Fruit fly (Drosophila melanogaster) whole organism, embryonic: ENCODE measurements around the gene CG46310.
A peak's percentile ranks its signal among the peaks of the same experiment; 100 is the strongest.

Source experiments
- Atf3 ChIP-seq: fragments of 200-800 bp; sonication (Bioruptor generic); optimal IDR thresholded peaks from 3 replicates; lab custom pipeline; 2016; ENCODE audit warnings: missing biosample characterization, missing genetic modification characterization
- Awh ChIP-seq: fragments of 200-800 bp; sonication (Bioruptor generic); IDR thresholded peaks from 2 replicates; pipeline ENCODE4, ENCODE4 v1.3.6; 2022; ENCODE audit warnings: missing biosample characterization, missing genetic modification characterization
- Blimp-1 ChIP-seq: fragments of 200-800 bp; sonication (Bioruptor generic); optimal IDR thresholded peaks from 3 replicates; lab custom pipeline; 2018; ENCODE audit warnings: missing biosample characterization, missing genetic modification characterization, mild to moderate bottlenecking, moderate library complexity, missing genetic modification reagents
- BtbVII ChIP-seq: fragments of 200-800 bp; sonication (Bioruptor generic); optimal IDR thresholded peaks from 3 replicates; lab custom pipeline; 2017; ENCODE audit warnings: missing biosample characterization, mild to moderate bottlenecking, missing genetic modification characterization
- CG10462 ChIP-seq: fragments of 200-800 bp; sonication (Bioruptor generic); optimal IDR thresholded peaks from 2 replicates; lab custom pipeline; 2016; ENCODE audit warnings: missing biosample characterization, missing genetic modification characterization
- CG11723 ChIP-seq: fragments of 200-800 bp; sonication (Bioruptor generic); optimal IDR thresholded peaks from 2 replicates; lab custom pipeline; 2017; ENCODE audit warnings: missing biosample characterization, mild to moderate bottlenecking, missing genetic modification characterization
- CG12299 ChIP-seq: fragments of 200-800 bp; sonication (Bioruptor generic); optimal IDR thresholded peaks from 2 replicates; lab custom pipeline; 2018; ENCODE audit warnings: missing biosample characterization, mild to moderate bottlenecking, missing genetic modification characterization
- CG12391 ChIP-seq: fragments of 200-800 bp; sonication (Bioruptor generic); optimal IDR thresholded peaks from 3 replicates; lab custom pipeline; 2018; ENCODE audit warnings: missing biosample characterization, mild to moderate bottlenecking, missing genetic modification characterization, moderate library complexity
- CG17385 ChIP-seq: fragments of 200-800 bp; sonication (Bioruptor generic); optimal IDR thresholded peaks from 3 replicates; lab custom pipeline; 2018; ENCODE audit warnings: missing biosample characterization, mild to moderate bottlenecking, missing genetic modification characterization
- CG1832 ChIP-seq: fragments of 200-800 bp; sonication (Bioruptor generic); optimal IDR thresholded peaks from 2 replicates; lab custom pipeline; 2017; ENCODE audit warnings: missing biosample characterization, mild to moderate bottlenecking, missing genetic modification characterization, inconsistent platforms
- CG32767 ChIP-seq: fragments of 200-800 bp; sonication (Bioruptor generic); IDR thresholded peaks from 2 replicates; pipeline ENCODE4 v1.3.6; 2022; ENCODE audit warnings: missing biosample characterization, missing genetic modification characterization
- CG4360 ChIP-seq: fragments of 200-800 bp; sonication (Bioruptor generic); IDR thresholded peaks from 2 replicates; pipeline ENCODE4 v1.3.6; 2022; ENCODE audit warnings: missing biosample characterization, missing genetic modification characterization
- CG6683 ChIP-seq: fragments of 200-800 bp; sonication (Bioruptor generic); optimal IDR thresholded peaks from 2 replicates; lab custom pipeline; 2017; ENCODE audit warnings: missing biosample characterization, mild to moderate bottlenecking, missing genetic modification characterization, missing genetic modification reagents
- CG6689 ChIP-seq: fragments of 200-800 bp; sonication (Bioruptor generic); IDR thresholded peaks from 2 replicates; pipeline ENCODE4 v1.3.6; 2022; ENCODE audit warnings: missing biosample characterization, missing genetic modification characterization
- CG9932 ChIP-seq: fragments of 200-800 bp; sonication (Bioruptor generic); IDR thresholded peaks from 2 replicates; pipeline ENCODE4 v1.3.6; 2022; ENCODE audit warnings: missing biosample characterization, missing genetic modification characterization
- CrebB ChIP-seq: fragments of 200-800 bp; sonication (Bioruptor generic); optimal IDR thresholded peaks from 3 replicates; lab custom pipeline; 2018; ENCODE audit warnings: missing biosample characterization, mild to moderate bottlenecking, missing genetic modification characterization
- Dek ChIP-seq: fragments of 200-800 bp; sonication (Bioruptor generic); optimal IDR thresholded peaks from 3 replicates; lab custom pipeline; 2019; ENCODE audit warnings: missing biosample characterization, mild to moderate bottlenecking, missing genetic modification characterization, moderate library complexity
- Drgx ChIP-seq: fragments of 200-800 bp; sonication (Bioruptor generic); IDR thresholded peaks from 2 replicates; pipeline ENCODE4 v1.3.6; 2022; ENCODE audit warnings: missing biosample characterization, missing genetic modification characterization
- GATAe ChIP-seq: fragments of 200-800 bp; sonication (Bioruptor generic); conservative IDR thresholded peaks from 2 replicates; pipeline ENCODE4 v1.3.6; 2022; ENCODE audit warnings: missing biosample characterization, missing genetic modification characterization
- Hey ChIP-seq: fragments of 200-800 bp; sonication (Bioruptor generic); optimal IDR thresholded peaks from 3 replicates; lab custom pipeline; 2018; ENCODE audit warnings: missing biosample characterization, mild to moderate bottlenecking, missing genetic modification characterization
- Hmr ChIP-seq: fragments of 200-800 bp; sonication (Bioruptor generic); optimal IDR thresholded peaks from 3 replicates; lab custom pipeline; 2017; ENCODE audit warnings: mild to moderate bottlenecking, missing biosample characterization, missing genetic modification reagents, missing genetic modification characterization
- Hr78 ChIP-seq, 2 experiments: fragments of 200-800 bp in 1 of 2; fragments of >200 bp in 1 of 2; sonication (Bioruptor generic) in 1 of 2; optimal IDR thresholded peaks; 2 replicates each; lab custom pipeline; 2017 to 2019; ENCODE audit warnings: missing biosample characterization in 2 of 2, missing genetic modification characterization in 2 of 2, mild to moderate bottlenecking in 1 of 2, moderate library complexity in 1 of 2
- Hsf ChIP-seq: fragments of 200-800 bp; sonication (Bioruptor generic); optimal IDR thresholded peaks from 3 replicates; lab custom pipeline; 2016; ENCODE audit warnings: missing biosample characterization, missing genetic modification characterization
- Med ChIP-seq: fragments of 200-800 bp; sonication (Bioruptor generic); peaks from one replicate; lab custom pipeline; 2016; ENCODE audit warnings: missing biosample characterization, missing genetic modification characterization, mild to moderate bottlenecking, inconsistent platforms, moderate library complexity
- Meics ChIP-seq: fragments of 200-800 bp; sonication (Bioruptor generic); optimal IDR thresholded peaks from 2 replicates; lab custom pipeline; 2017; ENCODE audit warnings: missing biosample characterization, mild to moderate bottlenecking, missing genetic modification characterization
- Nf-YC ChIP-seq: fragments of 200-800 bp; optimal IDR thresholded peaks from 3 replicates; lab custom pipeline; 2019; ENCODE audit warnings: missing biosample characterization, mild to moderate bottlenecking, missing genetic modification characterization, moderate library complexity
- PHDP ChIP-seq: fragments of 200-800 bp; sonication (Bioruptor generic); optimal IDR thresholded peaks from 3 replicates; lab custom pipeline; 2018; ENCODE audit warnings: missing biosample characterization, mild to moderate bottlenecking, missing genetic modification characterization, moderate library complexity
- Xrp1 ChIP-seq: fragments of 200-800 bp; sonication (Bioruptor generic); IDR thresholded peaks from 2 replicates; pipeline ENCODE4 v1.3.6; 2022; ENCODE audit warnings: missing biosample characterization, missing genetic modification characterization
- abd-A ChIP-seq: fragments of 200-800 bp; sonication (Bioruptor generic); optimal IDR thresholded peaks from 3 replicates; lab custom pipeline; 2019; ENCODE audit warnings: missing biosample characterization, mild to moderate bottlenecking, missing genetic modification characterization, moderate library complexity
- ato ChIP-seq: fragments of 200-800 bp; sonication (Bioruptor generic); IDR thresholded peaks from 2 replicates; pipeline ENCODE4 v1.3.6; 2022; ENCODE audit warnings: missing biosample characterization, missing genetic modification characterization; ENCODE audit not compliant: partially characterized antibody
- bbx ChIP-seq: fragments of 200-800 bp; sonication (Bioruptor generic); IDR thresholded peaks from 2 replicates; pipeline ENCODE4 v1.3.6; 2022; ENCODE audit warnings: missing biosample characterization, missing genetic modification characterization; ENCODE audit not compliant: partially characterized antibody
- caup ChIP-seq: fragments of 200-800 bp; sonication (Bioruptor generic); optimal IDR thresholded peaks from 3 replicates; lab custom pipeline; 2017; ENCODE audit warnings: missing biosample characterization, mild to moderate bottlenecking, missing genetic modification characterization, moderate library complexity; ENCODE audit not compliant: severe bottlenecking
- cg ChIP-seq: fragments of 200-800 bp; sonication (Bioruptor generic); optimal IDR thresholded peaks from 3 replicates; lab custom pipeline; 2019; ENCODE audit warnings: missing biosample characterization, mild to moderate bottlenecking, missing genetic modification characterization, moderate library complexity
- dimm ChIP-seq: fragments of 200-800 bp; sonication (Bioruptor generic); IDR thresholded peaks from 2 replicates; pipeline ENCODE4 v1.3.6; 2022; ENCODE audit warnings: missing biosample characterization, missing genetic modification characterization
- ems ChIP-seq: fragments of 200-800 bp; sonication (Bioruptor generic); optimal IDR thresholded peaks from 3 replicates; lab custom pipeline; 2016; ENCODE audit warnings: missing biosample characterization, missing genetic modification characterization
- gsb-n ChIP-seq: fragments of 200-800 bp; sonication (Bioruptor generic); optimal IDR thresholded peaks from 3 replicates; lab custom pipeline; 2018; ENCODE audit warnings: missing biosample characterization, mild to moderate bottlenecking, missing genetic modification characterization
- insv ChIP-seq, 2 experiments: fragments of 200-800 bp; sonication (Bioruptor generic); optimal IDR thresholded peaks; 3 replicates each; lab custom pipeline; 2016 to 2018; ENCODE audit warnings: missing biosample characterization in 2 of 2, missing genetic modification characterization in 2 of 2
- kah ChIP-seq: fragments of 200-800 bp; sonication (Bioruptor generic); optimal IDR thresholded peaks from 2 replicates; lab custom pipeline; 2018; ENCODE audit warnings: missing biosample characterization, mild to moderate bottlenecking, missing genetic modification characterization
- nau ChIP-seq: fragments of 200-800 bp; sonication (Bioruptor generic); optimal IDR thresholded peaks from 3 replicates; lab custom pipeline; 2017; ENCODE audit warnings: missing biosample characterization, mild to moderate bottlenecking, missing genetic modification characterization, missing genetic modification reagents
- nerfin-1 ChIP-seq: fragments of 200-800 bp; sonication (Bioruptor generic); optimal IDR thresholded peaks from 3 replicates; lab custom pipeline; 2019; ENCODE audit warnings: missing biosample characterization, mild to moderate bottlenecking, missing genetic modification characterization, moderate library complexity
- nom ChIP-seq: fragments of 200-800 bp; sonication (Bioruptor generic); optimal IDR thresholded peaks from 2 replicates; lab custom pipeline; 2017; ENCODE audit warnings: missing biosample characterization, missing genetic modification characterization, mild to moderate bottlenecking, moderate library complexity, missing genetic modification reagents
- oc ChIP-seq: fragments of 200-800 bp; sonication (Bioruptor generic); optimal IDR thresholded peaks from 2 replicates; lab custom pipeline; 2018; ENCODE audit warnings: missing biosample characterization, mild to moderate bottlenecking, missing genetic modification characterization, moderate library complexity
- onecut ChIP-seq: fragments of 200-800 bp; sonication (Bioruptor generic); IDR thresholded peaks from 2 replicates; pipeline ENCODE4 v1.3.6; 2022; ENCODE audit warnings: missing biosample characterization, missing genetic modification characterization
- pzg ChIP-seq: fragments of 200-800 bp; sonication (Bioruptor generic); optimal IDR thresholded peaks from 3 replicates; lab custom pipeline; 2018; ENCODE audit warnings: missing biosample characterization, mild to moderate bottlenecking, missing genetic modification characterization, moderate library complexity
- seq ChIP-seq: fragments of 200-800 bp; sonication (Bioruptor generic); IDR thresholded peaks from 2 replicates; pipeline ENCODE4 v1.3.6; 2022; ENCODE audit warnings: missing biosample characterization, missing genetic modification characterization
- sqz ChIP-seq: fragments of 200-800 bp; sonication (Bioruptor generic); optimal IDR thresholded peaks from 3 replicates; lab custom pipeline; 2018; ENCODE audit warnings: missing biosample characterization, mild to moderate bottlenecking, missing genetic modification characterization
- sr ChIP-seq: fragments of 200-800 bp; sonication (Bioruptor generic); IDR thresholded peaks from 3 replicates; pipeline ENCODE4 v1.3.6; 2022; ENCODE audit warnings: missing biosample characterization, missing genetic modification characterization
- zen ChIP-seq: fragments of 200-800 bp; sonication (Bioruptor generic); optimal IDR thresholded peaks from 3 replicates; lab custom pipeline; 2018; ENCODE audit warnings: missing biosample characterization, mild to moderate bottlenecking, missing genetic modification characterization, moderate library complexity

The CG46310 gene

DNA sequence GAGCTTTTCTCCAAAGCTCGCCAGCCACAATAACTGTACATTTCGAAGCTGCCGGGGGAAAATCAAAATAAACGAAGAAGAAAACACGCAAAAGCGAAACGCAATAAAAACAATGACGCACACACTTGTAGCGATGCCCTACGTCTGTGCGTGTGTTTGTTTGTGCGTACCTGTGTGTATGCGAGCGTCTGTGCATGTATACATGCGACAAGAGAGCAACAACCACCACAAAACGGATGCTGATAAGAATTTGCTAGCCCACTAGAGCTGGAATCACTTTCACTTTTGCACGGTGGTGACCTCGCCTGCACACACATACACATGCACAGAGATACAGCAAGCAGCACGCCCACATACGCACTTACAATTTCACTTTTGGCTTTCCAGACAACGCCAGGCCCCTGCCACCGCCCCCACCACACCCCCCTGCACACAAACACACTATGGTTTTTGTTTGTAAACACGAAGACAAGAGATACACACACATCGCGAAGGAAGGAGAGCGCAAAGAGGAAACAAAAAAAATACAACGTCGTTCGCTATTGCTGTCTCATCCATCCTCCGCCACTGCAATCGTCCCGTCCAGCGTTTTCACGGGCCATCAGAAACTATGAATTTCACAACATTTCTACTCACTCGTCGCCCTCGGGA is 16.7 kb upstream of the CG46310 start (continued):
- TF ChIP-seq sqz (GFP tag; lab: Kevin White, UChicago) = peak; percentile 9
- TF ChIP-seq pzg (GFP tag; lab: Kevin White, UChicago) = peak; percentile 11
- peak; percentile 5 for TF ChIP-seq Atf3 (GFP tag; lab: Kevin White, UChicago)
- TF ChIP-seq CG10462 (GFP tag; lab: Kevin White, UChicago) = peak; percentile 4
- TF ChIP-seq abd-A (tag; lab: Kevin White, UChicago) = peak; percentile 91
- peak; percentile 99 for TF ChIP-seq Blimp-1 (GFP tag; lab: Kevin White, UChicago)
- TF ChIP-seq CG32767 (GFP tag; lab: Robert Waterston, UW) = peak; percentile 99
- TF ChIP-seq CrebB (tag; lab: Kevin White, UChicago) = peak; percentile 40
- no peak for TF ChIP-seq Drgx
- no peak for TF ChIP-seq ems
- TF ChIP-seq GATAe (GFP tag; lab: Robert Waterston, UW) = no peak
- peak; percentile 59 for TF ChIP-seq CG1832 (GFP tag; lab: Kevin White, UChicago)
- 0 out of 2 replicates have a peak, but pooled peaks have one; percentile 8 for TF ChIP-seq Awh (GFP tag; lab: Robert Waterston, UW)
- peak; percentile 9 for TF ChIP-seq Meics (GFP tag; lab: Kevin White, UChicago)
- TF ChIP-seq Hr78 (GFP tag; optimal IDR thresholded peaks at IDR 0.05; lab: Kevin White, UChicago) = peak in 1 of 2 experiments; percentile 96
- peak; percentile 25 for TF ChIP-seq CG12299 (tag; lab: Kevin White, UChicago)
- TF ChIP-seq cg (GFP tag; lab: Kevin White, UChicago) = peak; percentile 99
- TF ChIP-seq nom (GFP tag; lab: Kevin White, UChicago) = peak; percentile 77
- TF ChIP-seq bbx = peak; percentile 54
- peak; percentile 36 for TF ChIP-seq caup (GFP tag; lab: Kevin White, UChicago)
- TF ChIP-seq zen (tag; lab: Kevin White, UChicago) = peak; percentile 2
- peak; percentile 41; the same call in 1 of the 2 replicates for TF ChIP-seq Xrp1 (GFP tag; lab: Robert Waterston, UW)
- TF ChIP-seq gsb-n = peak; percentile 0
- no peak for TF ChIP-seq CG12391 (tag; lab: Kevin White, UChicago)
- peak; percentile 77 for TF ChIP-seq nerfin-1 (tag; lab: Kevin White, UChicago)
- TF ChIP-seq PHDP (tag; lab: Kevin White, UChicago) = peak; percentile 2
- peak; percentile 76 for TF ChIP-seq BtbVII (GFP tag; lab: Kevin White, UChicago)
- TF ChIP-seq ato (GFP tag; lab: Robert Waterston, UW) = no peak
- peak; percentile 54 for TF ChIP-seq Med
- 0 out of 2 replicates have a peak, but pooled peaks have one; percentile 52 for TF ChIP-seq CG4360
- peak; percentile 14 for TF ChIP-seq CG11723 (GFP tag; lab: Kevin White, UChicago)
- no peak for TF ChIP-seq dimm
- TF ChIP-seq CG6689 (GFP tag; lab: Robert Waterston, UW) = 0 out of 2 replicates have a peak, but pooled peaks have one; percentile 25
- TF ChIP-seq Dek (tag; lab: Kevin White, UChicago) = peak; percentile 13
- peak; percentile 4 for TF ChIP-seq oc (tag; lab: Kevin White, UChicago)
- peak; percentile 28 for TF ChIP-seq nau (GFP tag; lab: Kevin White, UChicago)
- TF ChIP-seq Hmr (GFP tag; lab: Kevin White, UChicago) = peak; percentile 32
- TF ChIP-seq Hey (tag; lab: Kevin White, UChicago) = peak; percentile 54
- peak; percentile 83 for TF ChIP-seq kah (GFP tag; lab: Kevin White, UChicago)
- TF ChIP-seq CG17385 (GFP tag; lab: Kevin White, UChicago) = peak; percentile 70
- TF ChIP-seq CG6683 (GFP tag; lab: Kevin White, UChicago) = peak; percentile 24
- peak; percentile 32 for TF ChIP-seq Nf-YC (tag; lab: Kevin White, UChicago)
- TF ChIP-seq Hsf (GFP tag; lab: Kevin White, UChicago) = no peak
- 0 out of 2 replicates have a peak, but pooled peaks have one; percentile 5 for TF ChIP-seq onecut (GFP tag; lab: Robert Waterston, UW)
- peak; percentile 81; the same call in 2 of the 3 replicates for TF ChIP-seq sr (GFP tag; lab: Robert Waterston, UW)
- 0 out of 2 replicates have a peak, but pooled peaks have one; percentile 44 for TF ChIP-seq seq (GFP tag; lab: Robert Waterston, UW)
- TF ChIP-seq insv (GFP tag; optimal IDR thresholded peaks at IDR 0.05; lab: Kevin White, UChicago) = peak in 1 of 2 experiments; percentile 95
- no peak for TF ChIP-seq CG9932 (GFP tag; lab: Robert Waterston, UW)
